Fruit fly (Drosophila melanogaster): Measurements from ENCODE around the gene CG7330.

Gene CG7330

DNA sequence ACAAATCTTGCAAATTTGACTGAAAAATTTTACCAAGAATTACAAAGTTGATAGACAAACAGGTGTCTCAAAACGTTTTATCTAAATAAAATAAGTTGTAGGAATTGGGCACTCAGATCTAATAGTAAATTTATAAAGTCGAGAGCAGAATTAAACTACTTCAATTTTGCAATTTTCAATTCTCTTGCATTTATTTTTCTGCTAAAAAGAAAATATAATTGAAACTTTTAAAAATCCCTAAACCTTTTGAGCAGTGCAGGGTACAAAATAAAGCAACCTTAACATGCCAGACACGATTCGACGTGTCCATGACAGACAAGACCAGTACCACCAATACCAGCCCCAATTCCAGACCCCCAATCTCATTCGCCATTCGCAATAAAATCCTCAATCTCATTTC is 44.9 kb downstream of the CG7330 start (continued):
- TF ChIP-seq lz (GFP tag; optimal IDR thresholded peaks at IDR 0.05) (peak; percentile 60), vri (GFP tag; optimal IDR thresholded peaks at IDR 0.05) (no peak), CG6163 (GFP tag; IDR thresholded peaks at IDR 0.05) (no peak), CG15336 (GFP tag; IDR thresholded peaks at IDR 0.05) (no peak), CG8319 (GFP tag; optimal IDR thresholded peaks at IDR 0.05) (peak; percentile 1), fkh (GFP tag; optimal IDR thresholded peaks at IDR 0.05) (no peak), eg (GFP tag; IDR thresholded peaks at IDR 0.05) (no peak), Hr38 (GFP tag; optimal IDR thresholded peaks at IDR 0.05) (no peak), CG10631 (GFP tag; optimal IDR thresholded peaks at IDR 0.05) (peak; percentile 27), topi (GFP tag; optimal IDR thresholded peaks at IDR 0.05) (peak; percentile 75), CG3032 (tag; optimal IDR thresholded peaks at IDR 0.05) (no peak), CG10669 (GFP tag; optimal IDR thresholded peaks at IDR 0.05) (no peak), fd85E (GFP tag; optimal IDR thresholded peaks at IDR 0.05) (no peak), CG8119 (GFP tag; IDR thresholded peaks at IDR 0.05) (no peak), CG11294 (GFP tag; IDR thresholded peaks at IDR 0.05) (no peak), Eip93F (GFP tag; optimal IDR thresholded peaks at IDR 0.05) (no peak), CG11762 (GFP tag; optimal IDR thresholded peaks at IDR 0.05; ENCODE audit: insufficient read depth) (no peak), Gug (GFP tag; IDR thresholded peaks at IDR 0.05) (no peak), CG32006 (GFP tag; optimal IDR thresholded peaks at IDR 0.05) (no peak), Sox14 (GFP tag; optimal IDR thresholded peaks at IDR 0.05) (peak; percentile 42), Met (GFP tag; optimal IDR thresholded peaks at IDR 0.05) (peak; percentile 73), CG1621 (tag; optimal IDR thresholded peaks at IDR 0.05) (no peak)

DNA sequence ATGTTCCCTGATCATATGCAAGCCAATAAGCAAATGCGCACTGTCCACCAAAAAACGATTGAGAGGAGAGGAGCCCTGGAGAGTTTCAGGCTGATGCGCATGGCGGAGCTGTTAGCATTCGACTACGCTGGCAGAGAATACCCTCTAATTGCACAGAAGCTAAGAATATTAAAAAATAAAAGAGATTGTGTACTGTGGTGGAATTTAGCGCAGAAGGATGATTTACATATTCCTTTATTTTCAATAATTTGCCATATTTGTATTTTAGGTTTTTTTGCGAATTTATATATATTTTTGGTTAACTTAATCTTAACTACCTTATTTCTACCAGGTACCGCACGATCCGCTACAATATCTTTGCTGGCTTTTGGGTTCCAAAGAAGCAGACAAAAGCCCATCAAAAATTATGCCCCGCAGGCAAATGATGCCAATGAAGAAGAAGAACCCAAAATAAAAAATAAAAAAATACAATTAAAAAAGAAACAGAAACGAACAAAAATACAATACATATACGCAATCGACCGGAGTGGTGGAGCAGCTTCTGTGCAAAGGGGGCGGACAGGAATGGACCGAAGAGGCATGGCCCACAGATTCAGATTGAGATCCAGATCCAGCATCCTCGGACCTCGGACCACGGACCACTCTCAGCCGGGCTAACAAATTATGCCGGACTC is 45.7 kb downstream of the CG7330 start:
- TF ChIP-seq Sox102F (GFP tag; optimal IDR thresholded peaks at IDR 0.05) (peak; percentile 94), Blimp-1 (GFP tag; optimal IDR thresholded peaks at IDR 0.05) (peak; percentile 71), Met (GFP tag; optimal IDR thresholded peaks at IDR 0.05) (peak; percentile 95), CG31627 (GFP tag; optimal IDR thresholded peaks at IDR 0.05) (peak; percentile 94), CG3032 (tag; optimal IDR thresholded peaks at IDR 0.05) (peak; percentile 87), CG6808 (GFP tag; optimal IDR thresholded peaks at IDR 0.05) (peak; percentile 82), CG3919 (GFP tag; optimal IDR thresholded peaks at IDR 0.05) (peak; percentile 88), CG4318 (GFP tag; optimal IDR thresholded peaks at IDR 0.05) (no peak), spab (GFP tag; optimal IDR thresholded peaks at IDR 0.05) (peak; percentile 81), CG1621 (tag; optimal IDR thresholded peaks at IDR 0.05) (no peak), CG34406 (GFP tag; optimal IDR thresholded peaks at IDR 0.05) (peak; percentile 89), esn (GFP tag; optimal IDR thresholded peaks at IDR 0.05) (peak; percentile 94), dac (GFP tag; optimal IDR thresholded peaks at IDR 0.05) (no peak), Smox (GFP tag; optimal IDR thresholded peaks at IDR 0.05) (peak; percentile 92), CG11294 (GFP tag; IDR thresholded peaks at IDR 0.05) (no peak), CG6792 (GFP tag; optimal IDR thresholded peaks at IDR 0.05) (peak; percentile 81), OdsH (GFP tag; optimal IDR thresholded peaks at IDR 0.05) (peak; percentile 87), achi (GFP tag; optimal IDR thresholded peaks at IDR 0.05) (peak; percentile 84), Eip93F (GFP tag; optimal IDR thresholded peaks at IDR 0.05) (peak; percentile 65), topi (GFP tag; optimal IDR thresholded peaks at IDR 0.05) (peak; percentile 94), lz (GFP tag; optimal IDR thresholded peaks at IDR 0.05) (peak; percentile 92), CG16779 (tag; optimal IDR thresholded peaks at IDR 0.05) (peak; percentile 11), eg (GFP tag; IDR thresholded peaks at IDR 0.05) (no peak), Ets21C (GFP tag; optimal IDR thresholded peaks at IDR 0.05) (peak; percentile 90), CG10669 (GFP tag; optimal IDR thresholded peaks at IDR 0.05) (peak; percentile 80), acj6 (GFP tag; optimal IDR thresholded peaks at IDR 0.05) (peak; percentile 91), CG8119 (GFP tag; IDR thresholded peaks at IDR 0.05) (peak; percentile 47), CG7368 (GFP tag; optimal IDR thresholded peaks at IDR 0.05) (peak; percentile 79), ss (GFP tag; optimal IDR thresholded peaks at IDR 0.05) (peak in 1 of 2 experiments; percentile 30), Gug (GFP tag; IDR thresholded peaks at IDR 0.05) (peak; percentile 39; the same call in 1 of the 2 replicates), Sox14 (GFP tag; optimal IDR thresholded peaks at IDR 0.05) (peak; percentile 89), CG8319 (GFP tag; optimal IDR thresholded peaks at IDR 0.05) (peak; percentile 72), pdm3 (GFP tag; optimal IDR thresholded peaks at IDR 0.05) (peak; percentile 86), Hr4 (GFP tag; optimal IDR thresholded peaks at IDR 0.05) (peak; percentile 40), Eip75B (GFP tag; optimal IDR thresholded peaks at IDR 0.05) (peak; percentile 82), Ets96B (tag; optimal IDR thresholded peaks at IDR 0.05) (peak; percentile 85), CG32006 (GFP tag; optimal IDR thresholded peaks at IDR 0.05) (no peak), CG11762 (GFP tag; optimal IDR thresholded peaks at IDR 0.05; ENCODE audit: insufficient read depth) (peak; percentile 74), net (GFP tag; optimal IDR thresholded peaks at IDR 0.05) (peak; percentile 63), CG15336 (GFP tag; IDR thresholded peaks at IDR 0.05) (peak; percentile 57), Hr38 (GFP tag; optimal IDR thresholded peaks at IDR 0.05) (no peak)
